Worm (Caenorhabditis elegans) whole organism, L4 larva: ENCODE data around the gene aldo-2.

Experiments
- F44E2.7 ChIP-seq: fragments of 200-800 bp; sonication (Bioruptor generic); IDR thresholded peaks from 2 replicates; pipeline ENCODE4 v2.1.2; 2022; ENCODE audit warnings: missing genetic modification characterization, missing compliant biosample characterization
- T20F7.1 ChIP-seq: fragments of 200-800 bp; sonication (Bioruptor generic); optimal IDR thresholded peaks from 2 replicates; lab custom pipeline; 2018; ENCODE audit warnings: mild to moderate bottlenecking, missing genetic modification characterization, missing compliant biosample characterization
- T26A8.4 ChIP-seq: fragments of 200-800 bp; sonication (Bioruptor generic); IDR thresholded peaks from 2 replicates; pipeline ENCODE4 v1.3.6; 2022; ENCODE audit warnings: missing genetic modification characterization, missing compliant biosample characterization
- Y48G9A.11 ChIP-seq: fragments of 200-800 bp; sonication (Bioruptor generic); IDR thresholded peaks from 2 replicates; pipeline ENCODE4 v1.3.6; 2022; ENCODE audit warnings: missing genetic modification reagents, missing genetic modification characterization, missing compliant biosample characterization
- Y75B8A.6 ChIP-seq: fragments of 200-800 bp; sonication (Bioruptor generic); IDR thresholded peaks from 2 replicates; pipeline ENCODE4 v1.3.6; 2022; ENCODE audit warnings: missing genetic modification reagents, missing genetic modification characterization, missing compliant biosample characterization
- aha-1 ChIP-seq: fragments of 150-350 bp; peaks from one replicate; lab custom pipeline; 2014; ENCODE audit warnings: missing biosample characterization, missing genetic modification characterization
- attf-4 ChIP-seq: sonication (generic microtip); optimal IDR thresholded peaks from 3 replicates; lab custom pipeline; 2017; ENCODE audit warnings: missing biosample characterization, missing genetic modification characterization
- ceh-28 ChIP-seq: fragments of 150-350 bp; optimal IDR thresholded peaks from 2 replicates; lab custom pipeline; 2014; ENCODE audit warnings: missing biosample characterization, missing genetic modification reagents, missing genetic modification characterization
- cey-2 ChIP-seq: sonication (generic microtip); optimal IDR thresholded peaks from 3 replicates; lab custom pipeline; 2017; ENCODE audit warnings: missing genetic modification characterization, mild to moderate bottlenecking, missing compliant biosample characterization, antibody characterized with exemption, borderline replicate concordance; ENCODE audit not compliant: insufficient read depth
- daf-16 ChIP-seq, 3 experiments: sonication (generic microtip); optimal IDR thresholded peaks; 2 replicates each; lab custom pipeline; 2016 to 2017; ENCODE audit warnings: missing genetic modification characterization in 3 of 3, missing genetic modification reagents in 3 of 3, mild to moderate bottlenecking in 2 of 3, missing compliant biosample characterization in 2 of 3, missing biosample characterization in 1 of 3, moderate library complexity in 1 of 3
- daf-19 ChIP-seq: fragments of 200-800 bp; sonication (Bioruptor generic); conservative IDR thresholded peaks from 2 replicates; pipeline ENCODE4 v1.3.6; 2022; ENCODE audit warnings: missing genetic modification characterization, missing compliant biosample characterization
- dmd-6 ChIP-seq: fragments of 200-800 bp; sonication (Bioruptor generic); IDR thresholded peaks from 2 replicates; pipeline ENCODE4 v1.3.6; 2022; ENCODE audit warnings: missing genetic modification reagents, missing genetic modification characterization, missing compliant biosample characterization
- dpl-1 ChIP-seq: fragments of 150-350 bp; optimal IDR thresholded peaks from 2 replicates; lab custom pipeline; 2014; ENCODE audit warnings: missing biosample characterization, missing genetic modification reagents, missing genetic modification characterization
- duxl-1 ChIP-seq: sonication (generic microtip); optimal IDR thresholded peaks from 2 replicates; lab custom pipeline; 2016; ENCODE audit warnings: mild to moderate bottlenecking, missing genetic modification characterization, moderate library complexity, missing compliant biosample characterization; ENCODE audit not compliant: poor library complexity
- dve-1 ChIP-seq: sonication (generic microtip); optimal IDR thresholded peaks from 2 replicates; lab custom pipeline; 2017; ENCODE audit warnings: antibody characterized with exemption, mild to moderate bottlenecking, missing genetic modification characterization, missing compliant biosample characterization; ENCODE audit not compliant: insufficient read depth
- egl-27 ChIP-seq: sonication (generic microtip); optimal IDR thresholded peaks from 3 replicates; lab custom pipeline; 2017; ENCODE audit warnings: missing biosample characterization, missing genetic modification reagents, missing genetic modification characterization
- hlh-11 ChIP-seq: fragments of 200-800 bp; sonication (Bioruptor generic); optimal IDR thresholded peaks from 2 replicates; lab custom pipeline; 2018; ENCODE audit warnings: mild to moderate bottlenecking, missing genetic modification characterization, missing compliant biosample characterization
- hlh-30 ChIP-seq: sonication (generic microtip); optimal IDR thresholded peaks from 2 replicates; lab custom pipeline; 2017; ENCODE audit warnings: antibody characterized with exemption, mild to moderate bottlenecking, missing genetic modification characterization, missing compliant biosample characterization; ENCODE audit not compliant: insufficient read depth
- hmg-1.1 ChIP-seq: fragments of 200-800 bp; sonication (Bioruptor generic); IDR thresholded peaks from 2 replicates; pipeline ENCODE4 v1.3.6; 2022; ENCODE audit warnings: missing genetic modification reagents, missing genetic modification characterization, missing compliant biosample characterization
- lin-1 ChIP-seq: fragments of 200-800 bp; sonication (Bioruptor generic); IDR thresholded peaks from 2 replicates; pipeline ENCODE4 v1.3.6; 2022; ENCODE audit warnings: missing genetic modification reagents, missing genetic modification characterization, missing compliant biosample characterization
- lin-15B ChIP-seq: fragments of 150-350 bp; sonication (generic microtip); optimal IDR thresholded peaks from 3 replicates; lab custom pipeline; 2014; ENCODE audit warnings: missing biosample characterization, missing genetic modification characterization
- lin-39 ChIP-seq: fragments of 150-350 bp; optimal IDR thresholded peaks from 2 replicates; lab custom pipeline; 2014; ENCODE audit warnings: missing biosample characterization, missing genetic modification reagents, missing genetic modification characterization
- lsy-2 ChIP-seq, 2 experiments: fragments of 150-350 bp in 1 of 2; sonication (generic microtip) in 1 of 2; optimal IDR thresholded peaks; 2 replicates each; lab custom pipeline; 2014 to 2017; ENCODE audit warnings: missing biosample characterization in 2 of 2, missing genetic modification characterization in 2 of 2
- madf-5 ChIP-seq, 2 experiments: fragments of 200-800 bp; sonication (Bioruptor generic); IDR thresholded peaks; 2 replicates each; pipeline ENCODE4 v1.3.6; 2022; ENCODE audit warnings: missing compliant biosample characterization in 2 of 2, missing genetic modification characterization in 2 of 2
- mdl-1 ChIP-seq, 2 experiments: fragments of 150-350 bp in 1 of 2; sonication (generic microtip) in 1 of 2; optimal IDR thresholded peaks; 2 replicates each; lab custom pipeline; 2014 to 2017; ENCODE audit warnings: missing biosample characterization in 2 of 2, missing genetic modification characterization in 2 of 2
- mdt-29 ChIP-seq: fragments of 200-800 bp; sonication (Bioruptor generic); IDR thresholded peaks from 2 replicates; pipeline ENCODE4 v1.3.6; 2022; ENCODE audit warnings: missing genetic modification reagents, missing genetic modification characterization, missing compliant biosample characterization
- mxl-2 ChIP-seq: fragments of 200-800 bp; sonication (Bioruptor generic); conservative IDR thresholded peaks from 2 replicates; pipeline ENCODE4 v1.3.6; 2022; ENCODE audit warnings: missing genetic modification reagents, missing genetic modification characterization, missing compliant biosample characterization
- mxl-3 ChIP-seq: fragments of 200-800 bp; sonication (Bioruptor generic); optimal IDR thresholded peaks from 2 replicates; lab custom pipeline; 2018; ENCODE audit warnings: mild to moderate bottlenecking, missing genetic modification characterization, missing compliant biosample characterization
- nhr-11 ChIP-seq: fragments of 150-350 bp; optimal IDR thresholded peaks from 2 replicates; lab custom pipeline; 2014; ENCODE audit warnings: missing biosample characterization, missing genetic modification characterization
- nhr-25 ChIP-seq: sonication (generic microtip); optimal IDR thresholded peaks from 2 replicates; lab custom pipeline; 2017; ENCODE audit warnings: missing genetic modification characterization, mild to moderate bottlenecking, missing compliant biosample characterization, antibody characterized with exemption, moderate library complexity, borderline replicate concordance; ENCODE audit not compliant: insufficient read depth
- nhr-28 ChIP-seq: fragments of 150-350 bp; optimal IDR thresholded peaks from 2 replicates; lab custom pipeline; 2014; ENCODE audit warnings: missing biosample characterization, missing genetic modification characterization
- nhr-41 ChIP-seq: fragments of 200-800 bp; sonication (Bioruptor generic); IDR thresholded peaks from 2 replicates; pipeline ENCODE4 v1.3.6; 2022; ENCODE audit warnings: missing genetic modification reagents, missing genetic modification characterization, missing compliant biosample characterization
- nhr-48 ChIP-seq: sonication (generic microtip); optimal IDR thresholded peaks from 2 replicates; lab custom pipeline; 2016; ENCODE audit warnings: mild to moderate bottlenecking, missing genetic modification characterization, missing compliant biosample characterization
- pha-4 ChIP-seq, 2 experiments: fragments of 150-350 bp in 1 of 2; fragments of 200-800 bp in 1 of 2; sonication (Bioruptor generic) in 1 of 2; IDR thresholded peaks in 1 of 2; optimal IDR thresholded peaks in 1 of 2; 2 replicates each; pipeline versions ENCODE4 v1.3.6 to Lab custom; 2014 to 2022; ENCODE audit warnings: missing genetic modification characterization in 2 of 2, missing genetic modification reagents in 2 of 2, missing biosample characterization in 1 of 2, missing compliant biosample characterization in 1 of 2
- php-3 ChIP-seq: fragments of 200-800 bp; sonication (Bioruptor generic); IDR thresholded peaks from 2 replicates; pipeline ENCODE4 v1.3.6; 2022; ENCODE audit warnings: missing genetic modification reagents, missing genetic modification characterization, missing compliant biosample characterization
- rbr-2 ChIP-seq: sonication (generic microtip); optimal IDR thresholded peaks from 2 replicates; lab custom pipeline; 2016; ENCODE audit warnings: missing genotype, missing genetic modification characterization, missing compliant biosample characterization
- set-16 ChIP-seq: fragments of 200-800 bp; sonication (Bioruptor generic); IDR thresholded peaks from 2 replicates; pipeline ENCODE4 v1.3.6; 2022; ENCODE audit warnings: missing genetic modification reagents, missing genetic modification characterization, missing compliant biosample characterization
- skn-1 ChIP-seq: fragments of 150-350 bp; optimal IDR thresholded peaks from 2 replicates; lab custom pipeline; 2014; ENCODE audit warnings: missing biosample characterization, missing genetic modification characterization
- unc-39 ChIP-seq: sonication (generic microtip); optimal IDR thresholded peaks from 2 replicates; lab custom pipeline; 2017; ENCODE audit warnings: missing biosample characterization, missing genetic modification characterization
- unc-62 ChIP-seq, 3 experiments: fragments of 150-350 bp in 1 of 3; sonication (generic microtip); optimal IDR thresholded peaks in 2 of 3; peaks in 1 of 3; 1 replicate in 1 of 3; 2 replicates in 2 of 3; lab custom pipeline; 2014 to 2017; ENCODE audit warnings: missing biosample characterization in 3 of 3, missing genetic modification characterization in 3 of 3, missing genetic modification reagents in 3 of 3, missing genotype in 1 of 3
- vab-7 ChIP-seq: fragments of 200-800 bp; sonication (Bioruptor generic); IDR thresholded peaks from 2 replicates; pipeline ENCODE4 v1.3.6; 2022; ENCODE audit warnings: missing genetic modification reagents, missing genetic modification characterization, missing compliant biosample characterization
- zag-1 ChIP-seq: fragments of 150-350 bp; optimal IDR thresholded peaks from 2 replicates; lab custom pipeline; 2014; ENCODE audit warnings: missing biosample characterization, missing genetic modification characterization
- zip-11 ChIP-seq: fragments of 200-800 bp; sonication (Bioruptor generic); IDR thresholded peaks from 2 replicates; pipeline ENCODE4 v1.3.6; 2022; ENCODE audit warnings: missing genetic modification characterization, missing compliant biosample characterization
- zip-2 ChIP-seq: fragments of 150-350 bp; optimal IDR thresholded peaks from 2 replicates; lab custom pipeline; 2014; ENCODE audit warnings: missing biosample characterization, missing genetic modification characterization
- ztf-11 ChIP-seq: fragments of 150-350 bp; optimal IDR thresholded peaks from 2 replicates; lab custom pipeline; 2014; ENCODE audit warnings: missing biosample characterization, missing genetic modification characterization

Gene aldo-2

ce11 chrIII:5922236-5922635 is 45.8 kb upstream of the aldo-2 start:
- peak; percentile 80 for TF ChIP-seq nhr-28 (tag; lab: Kevin White, UChicago)
- no peak for TF ChIP-seq lin-1 (GFP tag; lab: Robert Waterston, UW)
- TF ChIP-seq hlh-30 (tag; lab: Kevin White, UChicago), result peak; percentile 43
- TF ChIP-seq php-3 (GFP tag; lab: Robert Waterston, UW), result 0 out of 2 replicates have a peak, but pooled peaks have one; percentile 24
- peak; percentile 48 for TF ChIP-seq hlh-11 (tag; lab: Kevin White, UChicago)
- TF ChIP-seq mdl-1 (tag; optimal IDR thresholded peaks at IDR 0.05; lab: Kevin White, UChicago), result peak in 1 of 2 experiments; percentile 59
- no peak for TF ChIP-seq nhr-25 (tag; lab: Kevin White, UChicago)
- TF ChIP-seq zip-11 (GFP tag; lab: Robert Waterston, UW), result no peak
- TF ChIP-seq mdt-29 (GFP tag; lab: Robert Waterston, UW), result no peak
- TF ChIP-seq pha-4 (GFP tag; IDR thresholded peaks at IDR 0.05; lab: Robert Waterston, UW), result no peak
- TF ChIP-seq pha-4 (tag; optimal IDR thresholded peaks at IDR 0.05; lab: Kevin White, UChicago), result no peak
- peak; percentile 50 for TF ChIP-seq mxl-3 (GFP tag; lab: Kevin White, UChicago)
- TF ChIP-seq unc-62 (GFP tag; optimal IDR thresholded peaks at IDR 0.05 in 1 of 2; lab: Kevin White, UChicago), result peak in 1 of 2 experiments; percentile 72
- peak; percentile 42 for TF ChIP-seq unc-62 (tag; optimal IDR thresholded peaks at IDR 0.05; lab: Kevin White, UChicago)
- no peak for TF ChIP-seq nhr-41
- TF ChIP-seq nhr-48 (tag; lab: Kevin White, UChicago), result peak; percentile 15
- TF ChIP-seq F44E2.7, result no peak
- TF ChIP-seq T26A8.4 (GFP tag; lab: Robert Waterston, UW), result no peak
- TF ChIP-seq T20F7.1 (GFP tag; lab: Kevin White, UChicago), result no peak
- TF ChIP-seq lsy-2 (tag; optimal IDR thresholded peaks at IDR 0.05; lab: Kevin White, UChicago), result peak in 1 of 2 experiments; percentile 6
- no peak for TF ChIP-seq dpl-1 (GFP tag; lab: Kevin White, UChicago)
- TF ChIP-seq zag-1 (tag; lab: Kevin White, UChicago), result no peak
- TF ChIP-seq unc-39 (tag; lab: Kevin White, UChicago), result no peak
- TF ChIP-seq vab-7 (GFP tag; lab: Robert Waterston, UW), result no peak

ce11 chrIII:5921067-5921678 is 44.7 kb upstream of the aldo-2 start:
- peak; percentile 88 for TF ChIP-seq aha-1 (tag; lab: Kevin White, UChicago)
- no peak for TF ChIP-seq ztf-11 (tag; lab: Kevin White, UChicago)
- TF ChIP-seq hmg-1.1 (GFP tag; lab: Robert Waterston, UW), result no peak
- TF ChIP-seq madf-5 (GFP tag; IDR thresholded peaks at IDR 0.05; lab: Robert Waterston, UW), result no peak
- no peak for TF ChIP-seq skn-1 (tag; lab: Kevin White, UChicago)
- TF ChIP-seq rbr-2 (tag; lab: Kevin White, UChicago), result no peak
- no peak for TF ChIP-seq mxl-2
- no peak for TF ChIP-seq Y48G9A.11 (GFP tag; lab: Robert Waterston, UW)
- no peak for TF ChIP-seq nhr-11 (tag; lab: Kevin White, UChicago)
- no peak for TF ChIP-seq lin-39 (tag; lab: Kevin White, UChicago)
- TF ChIP-seq dmd-6 (GFP tag; lab: Robert Waterston, UW), result peak; percentile 50
- no peak for TF ChIP-seq zip-11 (GFP tag; lab: Robert Waterston, UW)
- no peak for TF ChIP-seq mdt-29 (GFP tag; lab: Robert Waterston, UW)
- peak in 1 of 2 experiments; percentile 20 for TF ChIP-seq lsy-2 (tag; optimal IDR thresholded peaks at IDR 0.05; lab: Kevin White, UChicago)
- TF ChIP-seq egl-27, result no peak
- TF ChIP-seq dve-1 (tag; lab: Kevin White, UChicago), result peak; percentile 34
- TF ChIP-seq duxl-1 (tag; lab: Kevin White, UChicago), result no peak
- TF ChIP-seq Y75B8A.6, result no peak
- TF ChIP-seq nhr-48 (tag; lab: Kevin White, UChicago), result peak; percentile 90
- TF ChIP-seq hlh-11 (tag; lab: Kevin White, UChicago), result peak; percentile 52
- TF ChIP-seq ceh-28 (tag; lab: Kevin White, UChicago), result peak; percentile 15
- TF ChIP-seq nhr-28 (tag; lab: Kevin White, UChicago), result peak; percentile 52
- TF ChIP-seq zip-2 (tag; lab: Kevin White, UChicago), result no peak
- TF ChIP-seq hlh-30 (tag; lab: Kevin White, UChicago), result peak; percentile 62
- TF ChIP-seq daf-16 (GFP tag; optimal IDR thresholded peaks at IDR 0.05; lab: Kevin White, UChicago), result no peak
- no peak for TF ChIP-seq daf-16 (tag; optimal IDR thresholded peaks at IDR 0.05; lab: Kevin White, UChicago)
- no peak for TF ChIP-seq lin-15B (tag; lab: Kevin White, UChicago)
- TF ChIP-seq set-16 (GFP tag; lab: Robert Waterston, UW), result no peak
- TF ChIP-seq cey-2 (tag; lab: Kevin White, UChicago), result peak; percentile 41
- no peak for TF ChIP-seq attf-4 (tag; lab: Kevin White, UChicago)
- TF ChIP-seq mdl-1 (tag; optimal IDR thresholded peaks at IDR 0.05; lab: Kevin White, UChicago), result peak in 1 of 2 experiments; percentile 36
- no peak for TF ChIP-seq daf-19 (GFP tag; lab: Robert Waterston, UW)
- TF ChIP-seq mxl-3 (GFP tag; lab: Kevin White, UChicago), result peak; percentile 70
